Fruit fly (Drosophila melanogaster) whole organism, embryonic: ENCODE results near the gene gish.
A peak's percentile ranks its signal among the peaks of the same experiment; 100 is the strongest.

Experiments used
- Atf-2 ChIP-seq: fragments of 200-800 bp; sonication (Bioruptor generic); optimal IDR thresholded peaks from 2 replicates; lab custom pipeline; 2016; ENCODE audit warnings: missing biosample characterization, missing genetic modification characterization
- BEAF-32 ChIP-seq: fragments of 200-800 bp; sonication (Bioruptor generic); optimal IDR thresholded peaks from 3 replicates; lab custom pipeline; 2017; ENCODE audit warnings: missing biosample characterization, missing genetic modification characterization, mild to moderate bottlenecking, moderate library complexity, missing genetic modification reagents
- Bgb ChIP-seq: fragments of 200-800 bp; sonication (Bioruptor generic); IDR thresholded peaks from 2 replicates; pipeline ENCODE4 v1.3.6; 2022; ENCODE audit warnings: missing biosample characterization, missing genetic modification characterization; ENCODE audit not compliant: partially characterized antibody
- Blimp-1 ChIP-seq: fragments of 200-800 bp; sonication (Bioruptor generic); optimal IDR thresholded peaks from 3 replicates; lab custom pipeline; 2018; ENCODE audit warnings: missing biosample characterization, missing genetic modification characterization, mild to moderate bottlenecking, moderate library complexity, missing genetic modification reagents
- CG12071 ChIP-seq: fragments of 200-800 bp; sonication (Bioruptor generic); optimal IDR thresholded peaks from 3 replicates; lab custom pipeline; 2018; ENCODE audit warnings: missing biosample characterization, mild to moderate bottlenecking, missing genetic modification characterization
- CG13424 ChIP-seq: fragments of 200-800 bp; sonication (Bioruptor generic); optimal IDR thresholded peaks from 2 replicates; lab custom pipeline; 2019; ENCODE audit warnings: missing biosample characterization, mild to moderate bottlenecking, missing genetic modification characterization, moderate library complexity
- CG18764 ChIP-seq: fragments of 200-800 bp; sonication (Bioruptor generic); optimal IDR thresholded peaks from 3 replicates; lab custom pipeline; 2016; ENCODE audit warnings: missing biosample characterization, missing genetic modification characterization
- CG2120 ChIP-seq: fragments of 200-800 bp; sonication (Bioruptor generic); optimal IDR thresholded peaks from 3 replicates; lab custom pipeline; 2016; ENCODE audit warnings: missing biosample characterization, missing genetic modification characterization
- CG30020 ChIP-seq: fragments of 200-800 bp; optimal IDR thresholded peaks from 2 replicates; lab custom pipeline; 2019; ENCODE audit warnings: missing biosample characterization, mild to moderate bottlenecking, missing genetic modification characterization, moderate library complexity
- CG3281 ChIP-seq: fragments of 200-800 bp; sonication (Bioruptor generic); optimal IDR thresholded peaks from 3 replicates; lab custom pipeline; 2017; ENCODE audit warnings: missing biosample characterization, mild to moderate bottlenecking, missing genetic modification characterization
- CG34376 ChIP-seq: fragments of 200-800 bp; sonication (Bioruptor generic); optimal IDR thresholded peaks from 2 replicates; lab custom pipeline; 2018; ENCODE audit warnings: missing biosample characterization, mild to moderate bottlenecking, missing genetic modification characterization
- CG4282 ChIP-seq: fragments of 200-800 bp; sonication (Bioruptor generic); optimal IDR thresholded peaks from 2 replicates; lab custom pipeline; 2016; ENCODE audit warnings: missing biosample characterization, missing genetic modification characterization
- Dip2 ChIP-seq: fragments of 200-800 bp; sonication (Bioruptor generic); IDR thresholded peaks from 2 replicates; pipeline ENCODE4 v1.3.6; 2022; ENCODE audit warnings: missing biosample characterization, missing genetic modification characterization
- Dll ChIP-seq: fragments of 200-800 bp; sonication (Bioruptor generic); IDR thresholded peaks from 4 replicates; pipeline ENCODE4 v1.3.6; 2022; ENCODE audit warnings: missing biosample characterization, missing genetic modification characterization; ENCODE audit not compliant: partially characterized antibody
- Drgx ChIP-seq: fragments of 200-800 bp; sonication (Bioruptor generic); IDR thresholded peaks from 2 replicates; pipeline ENCODE4 v1.3.6; 2022; ENCODE audit warnings: missing biosample characterization, missing genetic modification characterization
- Fer1 ChIP-seq: fragments of 200-800 bp; sonication (Bioruptor generic); optimal IDR thresholded peaks from 2 replicates; lab custom pipeline; 2017; ENCODE audit warnings: missing biosample characterization, mild to moderate bottlenecking, missing genetic modification characterization
- Hr3 ChIP-seq: fragments of 200-800 bp; sonication (Bioruptor generic); optimal IDR thresholded peaks from 3 replicates; lab custom pipeline; 2016; ENCODE audit warnings: missing biosample characterization, missing genetic modification characterization
- MTF-1 ChIP-seq: fragments of 200-800 bp; sonication (Bioruptor generic); optimal IDR thresholded peaks from 2 replicates; lab custom pipeline; 2018; ENCODE audit warnings: missing biosample characterization, mild to moderate bottlenecking, missing genetic modification characterization, borderline replicate concordance
- Med ChIP-seq: fragments of 200-800 bp; sonication (Bioruptor generic); peaks from one replicate; lab custom pipeline; 2016; ENCODE audit warnings: missing biosample characterization, missing genetic modification characterization, mild to moderate bottlenecking, inconsistent platforms, moderate library complexity
- Nf-YB ChIP-seq: fragments of 200-800 bp; sonication (Bioruptor generic); optimal IDR thresholded peaks from 3 replicates; lab custom pipeline; 2019; ENCODE audit warnings: missing biosample characterization, mild to moderate bottlenecking, missing genetic modification characterization, moderate library complexity
- Optix ChIP-seq: fragments of 200-800 bp; sonication (Bioruptor generic); IDR thresholded peaks from 3 replicates; pipeline ENCODE4 v1.3.6; 2022; ENCODE audit warnings: missing biosample characterization, missing genetic modification characterization
- ab ChIP-seq: fragments of 200-800 bp; sonication (Bioruptor generic); optimal IDR thresholded peaks from 2 replicates; lab custom pipeline; 2016; ENCODE audit warnings: missing biosample characterization, missing genetic modification characterization
- aop ChIP-seq: fragments of 200-800 bp; sonication (Bioruptor generic); IDR thresholded peaks from 2 replicates; pipeline ENCODE4 v1.3.6; 2022; ENCODE audit warnings: missing biosample characterization, missing genetic modification characterization
- ara ChIP-seq: fragments of 200-800 bp; sonication (Bioruptor generic); IDR thresholded peaks from 2 replicates; pipeline ENCODE4 v1.3.6; 2022; ENCODE audit warnings: missing biosample characterization, missing genetic modification characterization
- bcd ChIP-seq: fragments of 200-800 bp; sonication (Bioruptor generic); optimal IDR thresholded peaks from 2 replicates; lab custom pipeline; 2017; ENCODE audit warnings: missing biosample characterization, mild to moderate bottlenecking, missing genetic modification characterization
- bsh ChIP-seq, 2 experiments: fragments of 200-800 bp; sonication (Bioruptor generic); optimal IDR thresholded peaks; 2 replicates each; lab custom pipeline; 2017 to 2018; ENCODE audit warnings: mild to moderate bottlenecking in 2 of 2, missing biosample characterization in 2 of 2, missing genetic modification characterization in 2 of 2, moderate library complexity in 1 of 2
- caup ChIP-seq: fragments of 200-800 bp; sonication (Bioruptor generic); optimal IDR thresholded peaks from 3 replicates; lab custom pipeline; 2017; ENCODE audit warnings: missing biosample characterization, mild to moderate bottlenecking, missing genetic modification characterization, moderate library complexity; ENCODE audit not compliant: severe bottlenecking
- chn ChIP-seq: fragments of 200-800 bp; sonication (Bioruptor generic); optimal IDR thresholded peaks from 2 replicates; lab custom pipeline; 2016; ENCODE audit warnings: missing biosample characterization, missing genetic modification characterization
- dmrt11E ChIP-seq: fragments of 200-800 bp; sonication (Bioruptor generic); optimal IDR thresholded peaks from 3 replicates; lab custom pipeline; 2018; ENCODE audit warnings: missing biosample characterization, mild to moderate bottlenecking, missing genetic modification characterization, moderate library complexity
- dysf ChIP-seq: fragments of 200-800 bp; sonication (Bioruptor generic); IDR thresholded peaks from 3 replicates; pipeline ENCODE4 v1.3.6; 2022; ENCODE audit warnings: missing biosample characterization, missing genetic modification characterization
- emc ChIP-seq: fragments of 200-800 bp; sonication (Bioruptor generic); optimal IDR thresholded peaks from 2 replicates; lab custom pipeline; 2016; ENCODE audit warnings: missing biosample characterization, missing genetic modification characterization
- fd64A ChIP-seq: fragments of 200-800 bp; sonication (Bioruptor generic); optimal IDR thresholded peaks from 3 replicates; lab custom pipeline; 2018; ENCODE audit warnings: missing biosample characterization, mild to moderate bottlenecking, missing genetic modification characterization
- hb ChIP-seq: fragments of 200-800 bp; sonication (Bioruptor generic); IDR thresholded peaks from 3 replicates; pipeline ENCODE4 v1.3.6; 2022; ENCODE audit warnings: missing biosample characterization, missing genetic modification characterization; ENCODE audit not compliant: partially characterized antibody
- ind ChIP-seq: fragments of 200-800 bp; sonication (Bioruptor generic); optimal IDR thresholded peaks from 3 replicates; lab custom pipeline; 2016; ENCODE audit warnings: missing biosample characterization, missing genetic modification characterization
- kah ChIP-seq: fragments of 200-800 bp; sonication (Bioruptor generic); optimal IDR thresholded peaks from 2 replicates; lab custom pipeline; 2018; ENCODE audit warnings: missing biosample characterization, mild to moderate bottlenecking, missing genetic modification characterization
- mld ChIP-seq: fragments of 200-800 bp; sonication (Bioruptor generic); IDR thresholded peaks from 3 replicates; pipeline ENCODE4 v1.3.6; 2022; ENCODE audit warnings: missing biosample characterization, missing genetic modification characterization; ENCODE audit not compliant: partially characterized antibody
- nom ChIP-seq: fragments of 200-800 bp; sonication (Bioruptor generic); optimal IDR thresholded peaks from 2 replicates; lab custom pipeline; 2017; ENCODE audit warnings: missing biosample characterization, missing genetic modification characterization, mild to moderate bottlenecking, moderate library complexity, missing genetic modification reagents
- ranshi ChIP-seq: fragments of 200-800 bp; sonication (Bioruptor generic); IDR thresholded peaks from 2 replicates; pipeline ENCODE4 v1.3.6; 2022; ENCODE audit warnings: missing biosample characterization, missing genetic modification characterization
- ro ChIP-seq: fragments of 200-800 bp; sonication (Bioruptor generic); IDR thresholded peaks from 2 replicates; pipeline ENCODE4 v1.3.6; 2022; ENCODE audit warnings: missing biosample characterization, missing genetic modification characterization
- salm ChIP-seq: fragments of 200-800 bp; sonication (Bioruptor generic); optimal IDR thresholded peaks from 2 replicates; lab custom pipeline; 2018; ENCODE audit warnings: missing biosample characterization, mild to moderate bottlenecking, missing genetic modification characterization
- sens ChIP-seq: fragments of 200-800 bp; sonication (Bioruptor generic); peaks from one replicate; lab custom pipeline; 2016; ENCODE audit warnings: missing biosample characterization, missing genetic modification characterization
- shn ChIP-seq: fragments of 200-800 bp; sonication (Bioruptor generic); optimal IDR thresholded peaks from 3 replicates; lab custom pipeline; 2016; ENCODE audit warnings: missing biosample characterization, missing genetic modification characterization
- sima ChIP-seq: fragments of 200-800 bp; sonication (Bioruptor generic); optimal IDR thresholded peaks from 2 replicates; lab custom pipeline; 2016; ENCODE audit warnings: missing biosample characterization, missing genetic modification characterization
- sisA ChIP-seq: fragments of 200-800 bp; sonication (Bioruptor generic); IDR thresholded peaks from 2 replicates; pipeline ENCODE4 v1.3.6; 2022; ENCODE audit warnings: missing biosample characterization, missing genetic modification characterization
- sna ChIP-seq: fragments of 200-800 bp; sonication (Bioruptor generic); IDR thresholded peaks from 2 replicates; pipeline ENCODE4 v1.3.6; 2022; ENCODE audit warnings: missing biosample characterization, missing genetic modification characterization; ENCODE audit not compliant: partially characterized antibody
- tio ChIP-seq: fragments of 200-800 bp; sonication (Bioruptor generic); optimal IDR thresholded peaks from 2 replicates; lab custom pipeline; 2017; ENCODE audit warnings: missing biosample characterization, missing genetic modification characterization, inconsistent platforms

The gish gene

DNA sequence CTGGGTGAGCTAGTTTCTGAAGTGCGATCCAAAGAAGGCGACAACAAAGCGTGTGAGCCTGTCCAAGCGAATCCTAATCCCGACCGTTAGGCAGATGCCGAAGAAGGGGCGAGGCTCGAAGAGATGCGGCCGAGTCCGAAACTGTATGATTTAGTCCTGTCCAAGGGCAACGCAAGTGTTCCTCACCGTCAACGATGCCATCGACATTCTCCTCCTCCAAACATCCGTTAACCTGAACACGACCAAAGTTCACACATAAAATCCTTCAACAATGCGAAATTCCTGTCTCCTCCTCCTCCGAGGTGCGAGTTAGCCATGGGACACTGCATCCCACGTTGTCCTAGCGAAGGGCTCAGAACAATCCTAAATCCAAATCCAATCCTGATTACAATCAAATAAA, 67.2 kb downstream of the gish start, which contains the start of gene Sulf1 (continued):
- no peak for TF ChIP-seq Hr3
- TF ChIP-seq Dll = no peak
- no peak for TF ChIP-seq Optix (GFP tag; lab: Robert Waterston, UW)
- TF ChIP-seq Bgb (GFP tag; lab: Robert Waterston, UW) = no peak
- no peak for TF ChIP-seq CG34376 (GFP tag; lab: Kevin White, UChicago)
- TF ChIP-seq ranshi (GFP tag; lab: Robert Waterston, UW) = 0 out of 2 replicates have a peak, but pooled peaks have one; percentile 22
- TF ChIP-seq hb = 0 out of 3 replicates have a peak, but pooled peaks have one; percentile 12
- TF ChIP-seq Fer1 (GFP tag; lab: Kevin White, UChicago) = no peak

DNA sequence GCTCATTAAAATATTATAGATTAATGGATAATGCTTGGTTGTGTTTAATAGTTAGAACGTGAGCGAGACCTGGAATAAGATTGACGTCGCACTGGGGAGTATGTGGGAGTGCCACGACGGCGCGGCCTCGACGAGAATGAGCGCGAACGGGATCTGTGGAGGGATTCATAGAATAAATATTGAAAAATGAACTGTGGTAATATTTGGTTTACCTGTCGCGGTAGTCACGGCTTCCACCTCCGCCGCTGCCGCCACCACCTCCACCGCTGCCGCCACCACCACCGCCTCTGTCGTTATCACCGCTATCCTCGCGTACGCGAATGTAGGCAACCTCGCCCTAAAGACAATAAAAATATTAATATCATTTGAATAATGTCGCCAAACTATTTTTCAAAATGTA, 68.4 kb downstream of the gish start:
- TF ChIP-seq bsh (GFP tag; optimal IDR thresholded peaks at IDR 0.05; lab: Kevin White, UChicago) (peak in 1 of 2 experiments; percentile 15), sens (GFP tag; lab: Kevin White, UChicago) (peak; percentile 11), Med (GFP tag; lab: Kevin White, UChicago) (peak; percentile 49), nom (GFP tag; lab: Kevin White, UChicago) (peak; percentile 46), Dip2 (GFP tag; lab: Robert Waterston, UW) (no peak), sisA (GFP tag; lab: Robert Waterston, UW) (no peak), Drgx (peak; percentile 45)

DNA sequence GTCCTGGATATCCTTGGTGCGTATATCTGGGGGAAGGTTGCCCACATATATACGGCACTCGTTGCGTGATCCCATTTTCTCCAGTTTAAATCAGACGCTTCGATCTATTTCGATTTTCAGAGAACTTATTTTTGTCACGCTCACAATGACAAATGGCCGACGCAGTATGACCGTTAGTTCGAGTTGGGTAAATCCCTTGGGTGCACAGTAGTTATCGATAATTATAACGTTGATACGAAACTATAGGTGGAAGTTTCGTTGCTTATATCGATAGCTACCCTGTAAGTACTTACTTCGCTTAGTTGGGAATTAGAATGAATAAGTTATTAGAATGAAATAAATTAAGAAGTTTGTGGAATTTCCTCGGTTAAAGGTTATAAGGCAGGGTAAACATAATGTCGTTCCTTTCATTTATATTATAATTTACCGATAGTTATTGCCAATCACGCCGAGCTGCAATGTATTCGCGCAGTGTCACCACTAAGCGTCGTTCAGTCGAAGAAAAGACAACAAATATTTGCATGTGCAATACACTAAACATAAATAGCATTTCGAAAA, 69.6 kb downstream of the gish start, which contains the start of the genes SF2 and pad:
Gene SF2, minus strand, starts transcription at position 172 of the 558 bp plus-strand sequence.
Gene pad, plus strand, starts transcription at position 502 of the 558 bp plus-strand sequence.
- TF ChIP-seq chn (GFP tag; lab: Kevin White, UChicago) (peak; percentile 87), Med (GFP tag; lab: Kevin White, UChicago) (peak; percentile 95), CG12071 (GFP tag; lab: Kevin White, UChicago) (no peak), fd64A (GFP tag; lab: Kevin White, UChicago) (no peak), Blimp-1 (no peak), mld (GFP tag; lab: Robert Waterston, UW) (peak; percentile 82), caup (GFP tag; lab: Kevin White, UChicago) (peak; percentile 69), CG4282 (GFP tag; lab: Kevin White, UChicago) (peak; percentile 42), CG2120 (GFP tag; lab: Kevin White, UChicago) (peak; percentile 93), CG30020 (peak; percentile 82), CG13424 (peak; percentile 84), emc (GFP tag; lab: Kevin White, UChicago) (peak; percentile 49), sna (GFP tag; lab: Robert Waterston, UW) (peak; percentile 97), ab (GFP tag; lab: Kevin White, UChicago) (peak; percentile 5), aop (GFP tag; lab: Robert Waterston, UW) (no peak), Atf-2 (GFP tag; lab: Kevin White, UChicago) (peak; percentile 48), kah (GFP tag; lab: Kevin White, UChicago) (no peak), tio (GFP tag; lab: Kevin White, UChicago) (peak; percentile 44), Nf-YB (peak; percentile 22), MTF-1 (GFP tag; lab: Kevin White, UChicago) (no peak), bcd (GFP tag; lab: Kevin White, UChicago) (peak; percentile 80), CG3281 (GFP tag; lab: Kevin White, UChicago) (peak; percentile 74), dmrt11E (tag; lab: Kevin White, UChicago) (peak; percentile 70), ro (GFP tag; lab: Robert Waterston, UW) (no peak), salm (tag; lab: Kevin White, UChicago) (peak; percentile 36), ind (GFP tag; lab: Kevin White, UChicago) (peak; percentile 81), sima (peak; percentile 42), dysf (GFP tag; lab: Robert Waterston, UW) (peak; percentile 73), ara (GFP tag; lab: Robert Waterston, UW) (peak; percentile 58), shn (GFP tag; lab: Kevin White, UChicago) (peak; percentile 61), CG18764 (GFP tag; lab: Kevin White, UChicago) (peak; percentile 72), BEAF-32 (GFP tag; lab: Kevin White, UChicago) (peak; percentile 99), Drgx (no peak), Hr3 (peak; percentile 74)
